Worm (Caenorhabditis elegans): ENCODE data around the gene ZK84.2.

ce11 chrII:6046023-6046631 is 32.0 kb downstream of the ZK84.2 start:
- TF ChIP-seq pag-3 (tag; optimal IDR thresholded peaks at IDR 0.05; ENCODE audit: borderline replicate concordance, insufficient read depth) (no peak), nhr-12 (tag; optimal IDR thresholded peaks at IDR 0.05) (no peak), ama-1 (optimal IDR thresholded peaks at IDR 0.05) (no peak), unc-62 (GFP tag; optimal IDR thresholded peaks at IDR 0.05) (no peak), lir-3 (tag; optimal IDR thresholded peaks at IDR 0.05; ENCODE audit: poor library complexity) (no peak), egl-27 (tag; optimal IDR thresholded peaks at IDR 0.05) (no peak)
